Fruit fly (Drosophila melanogaster): ENCODE data around the gene Npl4.

Npl4 gene

DNA sequence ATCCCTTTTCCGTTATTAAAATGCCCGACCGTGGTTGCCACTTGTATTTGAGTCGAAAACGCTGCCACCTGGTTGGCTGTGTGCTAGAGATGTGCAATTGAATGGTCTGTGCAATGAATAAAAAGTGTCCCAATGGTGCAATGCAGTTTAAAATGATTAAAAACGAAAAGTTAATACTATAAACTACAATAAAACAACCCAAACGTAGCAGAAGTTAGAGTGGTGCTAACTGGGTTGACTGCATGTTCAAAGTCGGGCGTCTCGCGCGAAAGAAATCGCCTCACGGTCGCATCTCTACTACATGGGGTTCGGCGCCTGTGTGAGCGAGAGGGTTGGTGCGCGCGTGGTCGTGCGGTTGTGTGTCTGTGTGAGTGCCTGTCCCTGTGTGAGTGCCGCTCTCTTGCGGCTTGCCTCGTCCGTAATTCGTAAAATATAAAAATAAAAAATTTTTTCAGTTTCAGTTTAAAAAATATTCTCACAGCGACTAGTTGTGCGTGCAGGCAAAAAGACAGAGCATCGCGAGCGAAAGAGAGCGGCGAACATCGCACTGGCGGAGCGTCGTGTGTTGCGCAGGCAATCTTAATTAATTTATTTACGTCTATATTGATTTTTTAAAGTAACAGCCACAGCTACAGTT, 22.5 kb upstream of the Npl4 start (continued):
- TF ChIP-seq CG15073 (GFP tag; optimal IDR thresholded peaks at IDR 0.05) (peak; percentile 43), CG2202 (tag; optimal IDR thresholded peaks at IDR 0.05) (peak; percentile 78), CG9932 (GFP tag; IDR thresholded peaks at IDR 0.05) (peak; percentile 98), Fer1 (GFP tag; optimal IDR thresholded peaks at IDR 0.05) (peak; percentile 95), CG2678 (tag; optimal IDR thresholded peaks at IDR 0.05) (peak; percentile 91), ase (GFP tag; IDR thresholded peaks at IDR 0.05) (peak; percentile 72), CG14050 (GFP tag; IDR thresholded peaks at IDR 0.05) (peak; percentile 80), CG18764 (GFP tag; optimal IDR thresholded peaks at IDR 0.05) (peak; percentile 87), lmd (GFP tag; IDR thresholded peaks at IDR 0.05) (peak; percentile 93), Max (GFP tag; optimal IDR thresholded peaks at IDR 0.05) (peak; percentile 90), Dbx (GFP tag; IDR thresholded peaks at IDR 0.05) (peak; percentile 94), Trl (optimal IDR thresholded peaks at IDR 0.05) (peak; percentile 51 to 70), Trl (GFP tag; optimal IDR thresholded peaks at IDR 0.05) (peak; percentile 97), ap (GFP tag; IDR thresholded peaks at IDR 0.05) (peak; percentile 77), CG14441 (GFP tag; IDR thresholded peaks at IDR 0.05) (peak; percentile 88), onecut (GFP tag; IDR thresholded peaks at IDR 0.05) (peak; percentile 91), HHEX (GFP tag; optimal IDR thresholded peaks at IDR 0.05) (peak; percentile 87), Med (GFP tag) (peak; percentile 99), Lhr (GFP tag; optimal IDR thresholded peaks at IDR 0.05) (peak; percentile 93), CG4328 (GFP tag; optimal IDR thresholded peaks at IDR 0.05) (peak; percentile 95), CG12104 (GFP tag; optimal IDR thresholded peaks at IDR 0.05) (peak; percentile 88), CG15011 (GFP tag; optimal IDR thresholded peaks at IDR 0.05) (peak; percentile 74), CG12391 (tag; optimal IDR thresholded peaks at IDR 0.05) (peak; percentile 95), Adf1 (GFP tag; IDR thresholded peaks at IDR 0.05) (peak; percentile 74), ci (GFP tag; IDR thresholded peaks at IDR 0.05) (peak; percentile 90), CG9609 (GFP tag; optimal IDR thresholded peaks at IDR 0.05) (peak; percentile 96), CG7271 (tag; optimal IDR thresholded peaks at IDR 0.05) (peak; percentile 64), Vsx1 (GFP tag; optimal IDR thresholded peaks at IDR 0.05) (peak; percentile 73), mam (GFP tag; optimal IDR thresholded peaks at IDR 0.05) (peak; percentile 98), sim (GFP tag; IDR thresholded peaks at IDR 0.05) (peak; percentile 65; the same call in 1 of the 2 replicates), CG12942 (GFP tag; optimal IDR thresholded peaks at IDR 0.05) (peak; percentile 92), CG9817 (tag; optimal IDR thresholded peaks at IDR 0.05) (peak; percentile 95), row (GFP tag; IDR thresholded peaks at IDR 0.05) (peak; percentile 98), E2f2 (GFP tag; IDR thresholded peaks at IDR 0.05) (peak; percentile 95), CG12769 (tag; optimal IDR thresholded peaks at IDR 0.05) (peak; percentile 95), run (tag; optimal IDR thresholded peaks at IDR 0.05) (peak; percentile 77), Poxn (GFP tag; IDR thresholded peaks at IDR 0.05) (peak; percentile 79), Eip74EF (GFP tag; optimal IDR thresholded peaks at IDR 0.05) (peak in 1 of 2 experiments; percentile 72), fd102C (GFP tag; optimal IDR thresholded peaks at IDR 0.05) (peak; percentile 55), HLH4C (GFP tag; IDR thresholded peaks at IDR 0.05; ENCODE audit: partially characterized antibody) (peak; percentile 83), Fer3 (tag; optimal IDR thresholded peaks at IDR 0.05) (peak; percentile 88), CG34376 (GFP tag; optimal IDR thresholded peaks at IDR 0.05) (peak; percentile 92), CG15514 (GFP tag; optimal IDR thresholded peaks at IDR 0.05) (peak; percentile 92), pb (GFP tag; optimal IDR thresholded peaks at IDR 0.05) (peak; percentile 90), ttk (GFP tag; IDR thresholded peaks at IDR 0.05) (peak; percentile 87), nerfin-1 (tag; optimal IDR thresholded peaks at IDR 0.05) (peak; percentile 89), zf30C (GFP tag; optimal IDR thresholded peaks at IDR 0.05) (no peak), jing (GFP tag; optimal IDR thresholded peaks at IDR 0.05) (peak; percentile 73), ATbp (GFP tag; optimal IDR thresholded peaks at IDR 0.05) (peak; percentile 73), CG7786 (GFP tag; optimal IDR thresholded peaks at IDR 0.05) (peak; percentile 97), CTCF (GFP tag; optimal IDR thresholded peaks at IDR 0.05) (peak; percentile 56)
